Worm (Caenorhabditis elegans) whole organism, L3 larva: ENCODE measurements around the gene nhr-268.

Experiments used
- fkh-10 ChIP-seq: sonication (generic microtip); optimal IDR thresholded peaks from 2 replicates; lab custom pipeline; 2017; ENCODE audit warnings: missing biosample characterization, missing genetic modification reagents, missing genetic modification characterization
- nhr-12 ChIP-seq: fragments of 150-350 bp; optimal IDR thresholded peaks from 2 replicates; lab custom pipeline; 2014; ENCODE audit warnings: missing biosample characterization, missing genetic modification characterization
- nhr-237 ChIP-seq: fragments of 150-350 bp; optimal IDR thresholded peaks from 2 replicates; lab custom pipeline; 2014; ENCODE audit warnings: missing biosample characterization, missing genetic modification characterization
- nhr-67 ChIP-seq: fragments of 150-350 bp; optimal IDR thresholded peaks from 2 replicates; lab custom pipeline; 2014; ENCODE audit warnings: missing biosample characterization, missing genetic modification characterization
- nhr-76 ChIP-seq: fragments of 150-350 bp; sonication (generic microtip); optimal IDR thresholded peaks from 5 replicates; lab custom pipeline; 2014; ENCODE audit warnings: missing biosample characterization, missing genetic modification characterization
- nhr-77 ChIP-seq: fragments of 150-350 bp; optimal IDR thresholded peaks from 2 replicates; lab custom pipeline; 2014; ENCODE audit warnings: missing biosample characterization, missing genetic modification characterization
- pha-4 ChIP-seq: fragments of 150-350 bp; optimal IDR thresholded peaks from 2 replicates; lab custom pipeline; 2014; ENCODE audit warnings: missing biosample characterization, missing genetic modification reagents, missing genetic modification characterization
- pqm-1 ChIP-seq: fragments of 150-350 bp; optimal IDR thresholded peaks from 2 replicates; lab custom pipeline; 2017; ENCODE audit warnings: missing biosample characterization, missing genetic modification characterization, inconsistent platforms
- snpc-4 ChIP-seq: fragments of 150-350 bp; optimal IDR thresholded peaks from 2 replicates; lab custom pipeline; 2014; ENCODE audit warnings: missing biosample characterization, missing genetic modification characterization
- zag-1 ChIP-seq: fragments of 150-350 bp; optimal IDR thresholded peaks from 2 replicates; lab custom pipeline; 2014; ENCODE audit warnings: missing biosample characterization, missing genetic modification characterization
- ztf-4 ChIP-seq: fragments of 150-350 bp; optimal IDR thresholded peaks from 2 replicates; lab custom pipeline; 2014; ENCODE audit warnings: missing biosample characterization, missing genetic modification characterization

DNA sequence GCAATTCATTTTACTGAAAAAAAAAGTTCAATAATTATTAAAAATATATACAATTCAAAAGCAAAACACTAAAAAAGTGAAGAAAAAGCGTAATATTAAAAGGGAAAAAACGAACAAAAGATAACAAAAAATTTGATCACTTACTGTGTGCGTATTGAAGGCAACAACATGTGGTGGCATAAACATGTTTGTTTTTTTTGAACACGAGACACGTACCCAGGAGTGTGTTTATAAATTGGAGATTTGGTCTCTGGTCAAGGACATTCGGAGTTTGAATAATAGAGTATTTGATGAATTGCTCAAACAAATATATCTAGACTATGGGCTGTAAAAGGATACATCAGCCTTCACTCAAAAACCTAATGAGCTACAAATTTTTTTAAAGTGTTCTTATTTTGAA lies 25.6 kb downstream of the nhr-268 start:
- no peak for TF ChIP-seq ztf-4
- no peak for TF ChIP-seq nhr-76 (tag; lab: Kevin White, UChicago)
- TF ChIP-seq nhr-67 (tag; lab: Kevin White, UChicago), result no peak
- TF ChIP-seq nhr-237 (tag; lab: Kevin White, UChicago), result no peak
- no peak for TF ChIP-seq pqm-1 (tag; lab: Kevin White, UChicago)
- TF ChIP-seq nhr-77 (tag; lab: Kevin White, UChicago), result no peak
- no peak for TF ChIP-seq fkh-10
- TF ChIP-seq snpc-4 (tag; lab: Kevin White, UChicago), result no peak
- no peak for TF ChIP-seq pha-4 (tag; lab: Kevin White, UChicago)
- TF ChIP-seq zag-1 (tag; lab: Kevin White, UChicago), result no peak
- TF ChIP-seq nhr-12 (tag; lab: Kevin White, UChicago), result no peak
